Worm (Caenorhabditis elegans): Measurements from ENCODE around the gene C05D12.2.
A peak's percentile ranks its signal among the peaks of the same experiment; 100 is the strongest.

The C05D12.2 gene

ce11 chrII:11453025-11453424, 34.9 kb downstream of the C05D12.2 start, which contains the start of gene rsp-1 (continued):
- TF ChIP-seq zag-1 (tag; optimal IDR thresholded peaks at IDR 0.05) (no peak), grh-1 (GFP tag; IDR thresholded peaks at IDR 0.05) (peak; percentile 80), ceh-8 (GFP tag; optimal IDR thresholded peaks at IDR 0.05) (peak; percentile 55), sup-37 (GFP tag; optimal IDR thresholded peaks at IDR 0.05) (peak; percentile 39), nhr-19 (GFP tag; conservative IDR thresholded peaks at IDR 0.05) (peak; percentile 90), mef-2 (tag; optimal IDR thresholded peaks at IDR 0.05) (peak; percentile 13)

DNA sequence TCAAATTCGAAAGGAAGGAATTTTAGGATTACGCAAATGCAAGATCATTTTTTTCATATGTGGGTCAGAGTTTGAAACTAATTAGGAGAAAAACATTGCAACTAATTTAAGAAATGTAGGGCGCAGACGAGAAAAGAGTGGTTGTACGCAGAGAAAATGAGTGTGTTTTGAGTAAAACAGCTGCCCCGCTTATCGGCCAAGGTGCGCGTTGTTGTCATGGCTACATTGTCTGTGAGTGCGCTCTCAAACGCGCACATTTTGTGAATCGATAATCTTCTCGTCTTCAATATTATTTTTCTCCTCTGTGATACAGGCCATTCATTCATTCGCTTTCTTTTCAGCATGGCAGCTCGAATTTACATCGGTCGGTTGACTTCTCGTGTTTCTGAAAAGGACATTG, 35.5 kb downstream of the C05D12.2 start:
- peak in 1 of 2 experiments; percentile 4 for TF ChIP-seq lin-35 (GFP tag; optimal IDR thresholded peaks at IDR 0.05)
- peak; percentile 98 for TF ChIP-seq fkh-8 (tag; optimal IDR thresholded peaks at IDR 0.05)
- no peak for TF ChIP-seq mdl-1 (tag; optimal IDR thresholded peaks at IDR 0.05)

DNA sequence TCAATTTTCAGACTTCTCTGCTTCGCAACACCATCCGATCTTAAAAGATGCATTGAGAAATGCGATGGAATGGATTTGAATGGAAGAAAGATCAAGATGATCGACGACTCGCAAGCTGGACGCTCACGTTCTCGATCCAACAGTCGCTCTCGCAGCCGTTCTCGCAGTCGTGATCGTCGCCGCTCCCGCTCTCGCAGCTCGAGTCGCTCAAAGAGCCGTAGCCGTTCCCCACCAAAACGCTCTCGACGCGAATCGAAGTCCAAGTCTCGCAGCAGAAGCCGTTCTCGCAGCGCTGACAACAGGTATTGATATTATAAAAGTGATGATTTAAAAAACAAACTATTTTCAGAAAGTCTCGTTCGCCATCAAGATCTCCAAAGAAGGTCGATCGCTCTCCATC, 37.0 kb downstream of the C05D12.2 start:
- TF ChIP-seq nhr-90 (tag; optimal IDR thresholded peaks at IDR 0.05; ENCODE audit: poor library complexity) = no peak
- no peak for TF ChIP-seq pag-3 (tag; optimal IDR thresholded peaks at IDR 0.05; ENCODE audit: borderline replicate concordance, insufficient read depth)
- 0 out of 2 replicates have a peak, but pooled peaks have one; percentile 6 for TF ChIP-seq grh-1 (GFP tag; IDR thresholded peaks at IDR 0.05)

DNA sequence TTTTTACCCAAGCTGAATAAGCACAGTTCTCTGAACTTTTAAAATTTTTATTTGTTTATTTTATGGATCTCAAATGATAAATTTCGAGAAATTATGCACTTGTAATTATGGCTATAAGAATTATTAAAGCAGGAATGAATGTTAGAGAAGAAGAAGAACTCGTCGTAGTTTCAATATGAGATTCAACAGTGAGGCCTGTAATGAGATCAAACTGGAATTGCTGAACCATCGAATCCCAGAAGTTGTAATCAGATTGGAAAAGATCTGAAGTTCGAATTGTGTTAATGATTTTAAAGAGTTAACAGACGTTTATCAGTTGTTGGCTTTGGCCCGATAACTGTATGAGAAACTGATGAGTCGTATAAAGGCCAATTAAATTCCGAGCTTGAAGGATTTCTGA, 37.6 kb downstream of the C05D12.2 start:
- TF ChIP-seq lin-15B (tag; optimal IDR thresholded peaks at IDR 0.05) (no peak), ztf-11 (tag; optimal IDR thresholded peaks at IDR 0.05) (no peak), fkh-8 (tag; optimal IDR thresholded peaks at IDR 0.05) (no peak), nhr-19 (GFP tag; conservative IDR thresholded peaks at IDR 0.05) (no peak), zip-4 (GFP tag; optimal IDR thresholded peaks at IDR 0.05) (no peak), nhr-12 (tag; optimal IDR thresholded peaks at IDR 0.05) (no peak), ces-1 (GFP tag; optimal IDR thresholded peaks at IDR 0.05) (no peak), mab-9 (GFP tag; IDR thresholded peaks at IDR 0.05) (no peak), mdl-1 (tag; optimal IDR thresholded peaks at IDR 0.05) (no peak), elt-3 (tag; optimal IDR thresholded peaks at IDR 0.05) (no peak), aly-2 (tag; optimal IDR thresholded peaks at IDR 0.05) (no peak), aha-1 (tag; optimal IDR thresholded peaks at IDR 0.05) (no peak), vab-15 (tag; optimal IDR thresholded peaks at IDR 0.05) (no peak), isw-1 (GFP tag; IDR thresholded peaks at IDR 0.05) (no peak), mef-2 (tag; optimal IDR thresholded peaks at IDR 0.05) (no peak), egl-13 (tag; optimal IDR thresholded peaks at IDR 0.05) (no peak)

DNA sequence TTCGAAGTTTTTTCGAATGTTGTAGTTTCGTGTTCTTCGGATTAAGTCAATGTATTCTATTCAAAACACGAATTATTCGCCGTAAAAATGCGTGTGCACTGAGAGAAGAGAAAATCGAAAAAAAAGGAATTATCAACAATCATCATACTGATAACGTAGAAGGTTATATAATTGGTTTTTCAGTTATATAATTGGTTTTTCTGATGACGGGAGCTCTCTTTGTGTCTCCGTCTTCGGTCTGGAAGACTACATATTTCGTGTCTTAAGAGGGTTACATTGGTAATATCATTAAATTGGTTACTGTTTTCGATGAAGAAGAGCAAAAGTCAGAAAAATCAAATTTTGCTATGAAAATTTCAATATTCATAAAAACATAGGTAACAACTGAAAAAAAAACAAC, 41.8 kb downstream of the C05D12.2 start:
- TF ChIP-seq nhr-84 (tag; optimal IDR thresholded peaks at IDR 0.05) (no peak), efl-1 (optimal IDR thresholded peaks at IDR 0.05) (no peak), efl-1 (GFP tag; optimal IDR thresholded peaks at IDR 0.05 in 1 of 2) (peak in 1 of 2 experiments; percentile 38)

ce11 chrII:11463899-11464298, 45.8 kb downstream of the C05D12.2 start:
- TF ChIP-seq sup-37 (GFP tag; optimal IDR thresholded peaks at IDR 0.05) (no peak), rnt-1 (tag; optimal IDR thresholded peaks at IDR 0.05) (peak; percentile 15), C16A3.4 (tag; optimal IDR thresholded peaks at IDR 0.05) (no peak), efl-1 (optimal IDR thresholded peaks at IDR 0.05) (peak; percentile 9 to 31), efl-1 (GFP tag; optimal IDR thresholded peaks at IDR 0.05 in 1 of 2) (peak; percentile 8 to 56), pax-3 (tag; optimal IDR thresholded peaks at IDR 0.05) (no peak), dpl-1 (GFP tag; optimal IDR thresholded peaks at IDR 0.05) (peak in 1 of 3 experiments; percentile 27), ceh-90 (tag; optimal IDR thresholded peaks at IDR 0.05) (peak; percentile 46), dsc-1 (tag; optimal IDR thresholded peaks at IDR 0.05) (no peak), ztf-11 (tag; optimal IDR thresholded peaks at IDR 0.05) (no peak), sptf-1 (tag; optimal IDR thresholded peaks at IDR 0.05) (no peak), fos-1 (tag; optimal IDR thresholded peaks at IDR 0.05) (no peak), aly-2 (tag; optimal IDR thresholded peaks at IDR 0.05) (no peak), lir-3 (tag; optimal IDR thresholded peaks at IDR 0.05; ENCODE audit: poor library complexity) (peak; percentile 41), nhr-90 (tag; optimal IDR thresholded peaks at IDR 0.05; ENCODE audit: poor library complexity) (no peak), unc-86 (tag; optimal IDR thresholded peaks at IDR 0.05) (no peak), grh-1 (GFP tag; IDR thresholded peaks at IDR 0.05) (no peak), mef-2 (tag; optimal IDR thresholded peaks at IDR 0.05) (no peak), lsy-2 (tag; optimal IDR thresholded peaks at IDR 0.05) (peak in 1 of 2 experiments; percentile 9), nhr-20 (tag; optimal IDR thresholded peaks at IDR 0.05) (no peak), lin-39 (tag; optimal IDR thresholded peaks at IDR 0.05) (no peak), Y116A8C.19 (tag; optimal IDR thresholded peaks at IDR 0.05; ENCODE audit: borderline replicate concordance) (no peak), elt-3 (tag; optimal IDR thresholded peaks at IDR 0.05) (no peak), tbx-2 (tag; optimal IDR thresholded peaks at IDR 0.05) (no peak), fkh-8 (tag; optimal IDR thresholded peaks at IDR 0.05) (no peak)

All from whole organism, L1 larva.